Worm (Caenorhabditis elegans) whole organism, young adult: ENCODE results near the gene T13C2.7.
"Not testable (repeated sequence)": the region's sequence is repeated elsewhere in the genome, so short reads cannot be mapped to it uniquely, and the experiment has no call there.

ENCODE experiments used
- B0019.2 ChIP-seq: fragments of 200-800 bp; sonication (Bioruptor generic); conservative IDR thresholded peaks from 2 replicates; pipeline ENCODE4 v1.3.6; 2022; ENCODE audit warnings: missing genetic modification reagents, missing genetic modification characterization, missing compliant biosample characterization
- B0035.1 ChIP-seq: sonication (generic microtip); optimal IDR thresholded peaks from 2 replicates; lab custom pipeline; 2016; ENCODE audit warnings: missing genetic modification characterization, mild to moderate bottlenecking, missing compliant biosample characterization, missing genotype, missing genetic modification reagents
- C06A6.2 ChIP-seq: fragments of 200-800 bp; sonication (Bioruptor generic); conservative IDR thresholded peaks from 2 replicates; pipeline ENCODE4 v1.3.6; 2022; ENCODE audit warnings: missing genetic modification characterization, missing compliant biosample characterization
- F33H1.4 ChIP-seq: fragments of 200-800 bp; sonication (Bioruptor generic); IDR thresholded peaks from 2 replicates; pipeline ENCODE4 v1.3.6; 2022; ENCODE audit warnings: missing genetic modification reagents, missing genetic modification characterization, missing compliant biosample characterization
- F49E8.2 ChIP-seq: sonication (generic microtip); optimal IDR thresholded peaks from 3 replicates; lab custom pipeline; 2017; ENCODE audit warnings: missing genetic modification characterization, mild to moderate bottlenecking, missing compliant biosample characterization, antibody characterized with exemption, moderate library complexity; ENCODE audit not compliant: insufficient read depth
- Y53G8AR.9 ChIP-seq: fragments of 200-800 bp; sonication (Bioruptor generic); conservative IDR thresholded peaks from 2 replicates; pipeline ENCODE4 v1.3.6; 2022; ENCODE audit warnings: missing genetic modification reagents, missing genetic modification characterization, missing compliant biosample characterization
- Y95B8A.8 ChIP-seq: fragments of 200-800 bp; sonication (Bioruptor generic); IDR thresholded peaks from 2 replicates; pipeline ENCODE4 v1.3.6; 2022; ENCODE audit warnings: missing genetic modification reagents, missing genetic modification characterization, missing compliant biosample characterization
- akir-1 ChIP-seq: fragments of 200-800 bp; sonication (Bioruptor generic); optimal IDR thresholded peaks from 2 replicates; lab custom pipeline; 2018; ENCODE audit warnings: mild to moderate bottlenecking, missing genetic modification characterization, moderate library complexity, missing compliant biosample characterization
- aptf-2 ChIP-seq: fragments of 200-800 bp; sonication (Bioruptor generic); conservative IDR thresholded peaks from 2 replicates; pipeline ENCODE4 v1.3.6; 2022; ENCODE audit warnings: missing genetic modification reagents, missing genetic modification characterization, missing compliant biosample characterization
- aptf-3 ChIP-seq: fragments of 200-800 bp; sonication (Bioruptor generic); IDR thresholded peaks from 2 replicates; pipeline ENCODE4 v1.3.6; 2022; ENCODE audit warnings: missing genetic modification characterization, missing compliant biosample characterization
- atf-7 ChIP-seq: sonication (generic microtip); optimal IDR thresholded peaks from 2 replicates; lab custom pipeline; 2017; ENCODE audit warnings: mild to moderate bottlenecking, missing genetic modification characterization, missing compliant biosample characterization
- attf-5 ChIP-seq: fragments of 200-800 bp; sonication (Bioruptor generic); optimal IDR thresholded peaks from 2 replicates; lab custom pipeline; 2018; ENCODE audit warnings: mild to moderate bottlenecking, missing genetic modification characterization, missing compliant biosample characterization
- attf-6 ChIP-seq: fragments of 200-800 bp; sonication (Bioruptor generic); IDR thresholded peaks from 2 replicates; pipeline ENCODE4 v1.3.6; 2022; ENCODE audit warnings: missing genetic modification reagents, missing genetic modification characterization, missing compliant biosample characterization
- bed-1 ChIP-seq: fragments of 200-800 bp; sonication (Bioruptor generic); IDR thresholded peaks from 2 replicates; pipeline ENCODE4 v1.3.6; 2022; ENCODE audit warnings: missing genetic modification reagents, missing genetic modification characterization, missing compliant biosample characterization
- cebp-2 ChIP-seq: fragments of 200-800 bp; sonication (Bioruptor generic); IDR thresholded peaks from 2 replicates; pipeline ENCODE4 v1.3.6; 2022; ENCODE audit warnings: missing genetic modification characterization, missing compliant biosample characterization
- ceh-27 ChIP-seq: fragments of 200-800 bp; sonication (Bioruptor generic); optimal IDR thresholded peaks from 2 replicates; lab custom pipeline; 2018; ENCODE audit warnings: mild to moderate bottlenecking, missing genetic modification characterization, moderate library complexity, missing compliant biosample characterization
- dox-1 ChIP-seq: fragments of 200-800 bp; sonication (Bioruptor generic); IDR thresholded peaks from 2 replicates; pipeline ENCODE4 v1.3.6; 2022; ENCODE audit warnings: missing genetic modification reagents, missing genetic modification characterization, missing compliant biosample characterization
- egrh-3 ChIP-seq: fragments of 200-800 bp; sonication (Bioruptor generic); IDR thresholded peaks from 2 replicates; pipeline ENCODE4 v1.3.6; 2022; ENCODE audit warnings: missing genetic modification reagents, missing genetic modification characterization, missing compliant biosample characterization
- fkh-3 ChIP-seq: sonication (generic microtip); optimal IDR thresholded peaks from 2 replicates; lab custom pipeline; 2016; ENCODE audit warnings: mild to moderate bottlenecking, missing genetic modification characterization, missing compliant biosample characterization
- gei-17 ChIP-seq: fragments of 200-800 bp; sonication (Bioruptor generic); optimal IDR thresholded peaks from 2 replicates; lab custom pipeline; 2018; ENCODE audit warnings: mild to moderate bottlenecking, missing genetic modification characterization, missing compliant biosample characterization
- let-526 ChIP-seq: fragments of 200-800 bp; sonication (Bioruptor generic); IDR thresholded peaks from 2 replicates; pipeline ENCODE4 v1.3.6; 2022; ENCODE audit warnings: missing genetic modification reagents, missing genetic modification characterization, missing compliant biosample characterization
- lin-26 ChIP-seq: fragments of 200-800 bp; sonication (Bioruptor generic); IDR thresholded peaks from 2 replicates; pipeline ENCODE4 v1.3.6; 2022; ENCODE audit warnings: missing genetic modification reagents, missing genetic modification characterization, missing compliant biosample characterization
- lin-35 ChIP-seq, 3 experiments: fragments of 150-350 bp in 2 of 3; sonication (generic microtip) in 1 of 3; optimal IDR thresholded peaks; 2 replicates each; lab custom pipeline; 2014 to 2018; ENCODE audit warnings: missing biosample characterization in 3 of 3, missing genetic modification characterization in 3 of 3, missing genetic modification reagents in 3 of 3
- lir-1 ChIP-seq: fragments of 200-800 bp; sonication (Bioruptor generic); conservative IDR thresholded peaks from 2 replicates; pipeline ENCODE4 v1.3.6; 2022; ENCODE audit warnings: missing genetic modification reagents, missing genetic modification characterization, missing compliant biosample characterization
- madf-10 ChIP-seq: sonication (generic microtip); optimal IDR thresholded peaks from 2 replicates; lab custom pipeline; 2016; ENCODE audit warnings: mild to moderate bottlenecking, missing genetic modification characterization, missing compliant biosample characterization
- madf-8 ChIP-seq: fragments of 200-800 bp; sonication (Bioruptor generic); conservative IDR thresholded peaks from 2 replicates; pipeline ENCODE4 v1.3.6; 2022; ENCODE audit warnings: missing genetic modification reagents, missing genetic modification characterization, missing compliant biosample characterization
- nfya-2 ChIP-seq: fragments of 200-800 bp; sonication (Bioruptor generic); IDR thresholded peaks from 2 replicates; pipeline ENCODE4 v1.3.6; 2022; ENCODE audit warnings: missing genetic modification reagents, missing genetic modification characterization, missing compliant biosample characterization
- nhr-80 ChIP-seq: sonication (generic microtip); optimal IDR thresholded peaks from 2 replicates; lab custom pipeline; 2016; ENCODE audit warnings: missing genetic modification characterization, missing compliant biosample characterization
- pbrm-1 ChIP-seq: fragments of 200-800 bp; sonication (Bioruptor generic); IDR thresholded peaks from 2 replicates; pipeline ENCODE4 v1.3.6; 2022; ENCODE audit warnings: missing genetic modification reagents, missing genetic modification characterization, missing compliant biosample characterization
- pha-4 ChIP-seq: fragments of 150-350 bp; sonication (generic microtip); optimal IDR thresholded peaks from 2 replicates; lab custom pipeline; 2014; ENCODE audit warnings: missing biosample characterization, missing genetic modification reagents, missing genetic modification characterization
- snpc-3.4 ChIP-seq: sonication (generic microtip); optimal IDR thresholded peaks from 2 replicates; lab custom pipeline; 2017; ENCODE audit warnings: missing genetic modification characterization, mild to moderate bottlenecking, missing compliant biosample characterization, antibody characterized with exemption, moderate library complexity, missing genotype, missing genetic modification reagents
- tbx-9 ChIP-seq: sonication (generic microtip); optimal IDR thresholded peaks from 2 replicates; lab custom pipeline; 2016; ENCODE audit warnings: borderline replicate concordance, missing genetic modification characterization, inconsistent platforms, missing compliant biosample characterization
- tlf-1 ChIP-seq: fragments of 200-800 bp; sonication (Bioruptor generic); optimal IDR thresholded peaks from 2 replicates; lab custom pipeline; 2018; ENCODE audit warnings: mild to moderate bottlenecking, missing genetic modification characterization, missing compliant biosample characterization
- unc-130 ChIP-seq: sonication (generic microtip); optimal IDR thresholded peaks from 2 replicates; lab custom pipeline; 2016; ENCODE audit warnings: missing genetic modification reagents, missing genetic modification characterization, missing compliant biosample characterization
- ztf-22 ChIP-seq: fragments of 200-800 bp; sonication (Bioruptor generic); optimal IDR thresholded peaks from 2 replicates; lab custom pipeline; 2018; ENCODE audit warnings: mild to moderate bottlenecking, missing genetic modification characterization, moderate library complexity, missing compliant biosample characterization
- ztf-26 ChIP-seq: sonication (generic microtip); optimal IDR thresholded peaks from 2 replicates; lab custom pipeline; 2017; ENCODE audit warnings: missing genetic modification characterization, missing compliant biosample characterization
- ztf-3 ChIP-seq: fragments of 200-800 bp; sonication (Bioruptor generic); optimal IDR thresholded peaks from 2 replicates; lab custom pipeline; 2018; ENCODE audit warnings: mild to moderate bottlenecking, missing genetic modification characterization, missing compliant biosample characterization

Gene T13C2.7

ce11 chrII:6764734-6765133, 14.5 kb upstream of the T13C2.7 start, which contains the start of gene nlp-50:
TSS of gene nlp-50 (plus strand) at chrII:6765034.
- TF ChIP-seq akir-1 (GFP tag; lab: Kevin White, UChicago) (no peak), madf-10 (tag; lab: Kevin White, UChicago) (no peak), F49E8.2 (tag; lab: Kevin White, UChicago) (no peak), Y53G8AR.9 (GFP tag; lab: Robert Waterston, UW) (no peak)

- TF ChIP-seq nhr-80 (tag; lab: Kevin White, UChicago) (peak; percentile 51), attf-6 (no peak)
- TF ChIP-seq, all 124 proteins: peak for 1
These were observed 11.2 kb upstream of the T13C2.7 start, which contains the start of gene F41G3.18 for ce11 chrII:6768014-6768413. TSS of gene F41G3.18 (plus strand) at chrII:6768314.

ce11 chrII:6770030-6770429, 9.2 kb upstream of the T13C2.7 start:
- no peak for TF ChIP-seq F49E8.2 (tag; lab: Kevin White, UChicago)
- no peak for TF ChIP-seq F33H1.4 (GFP tag; lab: Robert Waterston, UW)
- TF ChIP-seq ztf-22 (GFP tag; lab: Kevin White, UChicago), result no peak

- TF ChIP-seq ceh-27 (GFP tag; lab: Kevin White, UChicago) (peak; percentile 50), ztf-22 (GFP tag; lab: Kevin White, UChicago) (no peak)
These were observed 6.7 kb upstream of the T13C2.7 start for ce11 chrII:6772482-6772881.

ce11 chrII:6775076-6775475, 4.1 kb upstream of the T13C2.7 start, which contains the start of gene agr-1:
TSS of gene agr-1 (minus strand) at chrII:6775176.
- not testable (repeated sequence) for TF ChIP-seq akir-1 (GFP tag; lab: Kevin White, UChicago); lin-26 (GFP tag; lab: Robert Waterston, UW); gei-17 (GFP tag; lab: Kevin White, UChicago)

ce11 chrII:6776418-6777034, 2.7 kb upstream of the T13C2.7 start, which contains the start of gene ssup-72:
TSS of gene ssup-72 (plus strand) at chrII:6776598.
- TF ChIP-seq aptf-3 (GFP tag; lab: Robert Waterston, UW) (no peak), ceh-27 (GFP tag; lab: Kevin White, UChicago) (peak; percentile 55), lir-1 (GFP tag; lab: Robert Waterston, UW) (no peak), nfya-2 (GFP tag; lab: Robert Waterston, UW) (no peak), pha-4 (tag; lab: Kevin White, UChicago) (no peak), madf-8 (peak; percentile 50), tbx-9 (tag; lab: Kevin White, UChicago) (no peak), atf-7 (no peak), cebp-2 (GFP tag; lab: Robert Waterston, UW) (no peak), unc-130 (GFP tag; lab: Kevin White, UChicago) (peak; percentile 66), bed-1 (GFP tag; lab: Robert Waterston, UW) (no peak), Y95B8A.8 (GFP tag; lab: Robert Waterston, UW) (no peak), aptf-2 (GFP tag; lab: Robert Waterston, UW) (no peak; the same call in 1 of the 2 replicates), attf-5 (GFP tag; lab: Kevin White, UChicago) (peak; percentile 59), ztf-3 (GFP tag; lab: Kevin White, UChicago) (no peak), tlf-1 (peak; percentile 8), egrh-3 (GFP tag; lab: Robert Waterston, UW) (no peak; the same call in 1 of the 2 replicates), fkh-3 (no peak), pbrm-1 (GFP tag; lab: Robert Waterston, UW) (peak; percentile 50; the same call in 1 of the 2 replicates), attf-6 (no peak), C06A6.2 (GFP tag; lab: Robert Waterston, UW) (no peak), snpc-3.4 (tag; lab: Kevin White, UChicago) (no peak), dox-1 (GFP tag; lab: Robert Waterston, UW) (peak; percentile 81), lin-35 (GFP tag; optimal IDR thresholded peaks at IDR 0.05; lab: Kevin White, UChicago) (no peak), let-526 (GFP tag; lab: Robert Waterston, UW) (no peak), B0019.2 (GFP tag; lab: Robert Waterston, UW) (no peak), ztf-26 (tag; lab: Kevin White, UChicago) (no peak), B0035.1 (tag; lab: Kevin White, UChicago) (no peak)
